Worm (Caenorhabditis elegans) whole organism, L1 larva: ENCODE measurements around the gene gtf-2H1.

Experiments
- C04F5.9 ChIP-seq: sonication (generic microtip); optimal IDR thresholded peaks from 2 replicates; lab custom pipeline; 2016; ENCODE audit warnings: missing genetic modification characterization, missing compliant biosample characterization
- C16A3.4 ChIP-seq: fragments of 150-350 bp; optimal IDR thresholded peaks from 2 replicates; lab custom pipeline; 2014; ENCODE audit warnings: missing biosample characterization, missing genetic modification characterization
- F16B12.6 ChIP-seq: fragments of 150-350 bp; optimal IDR thresholded peaks from 2 replicates; lab custom pipeline; 2014; ENCODE audit warnings: missing biosample characterization, missing genetic modification characterization
- alr-1 ChIP-seq: fragments of 200-800 bp; sonication (Bioruptor generic); optimal IDR thresholded peaks from 2 replicates; lab custom pipeline; 2018; ENCODE audit warnings: borderline replicate concordance, mild to moderate bottlenecking, missing genetic modification characterization, missing compliant biosample characterization
- aly-2 ChIP-seq: fragments of 150-350 bp; optimal IDR thresholded peaks from 2 replicates; lab custom pipeline; 2014; ENCODE audit warnings: missing biosample characterization, missing genetic modification characterization
- ama-1 ChIP-seq: fragments of 150-350 bp; optimal IDR thresholded peaks from 2 replicates; lab custom pipeline; 2014
- blmp-1 ChIP-seq: fragments of 150-350 bp; optimal IDR thresholded peaks from 2 replicates; lab custom pipeline; 2014; ENCODE audit warnings: missing biosample characterization, missing genetic modification characterization
- ceh-82 ChIP-seq, 3 experiments: fragments of 150-350 bp in 1 of 3; sonication (generic microtip) in 2 of 3; optimal IDR thresholded peaks; 2 replicates each; lab custom pipeline; 2014 to 2017; ENCODE audit warnings: missing biosample characterization in 3 of 3, missing genetic modification characterization in 3 of 3
- ceh-88 ChIP-seq: fragments of 200-800 bp; sonication (Bioruptor generic); IDR thresholded peaks from 2 replicates; pipeline ENCODE4 v1.3.6; 2022; ENCODE audit warnings: missing genetic modification characterization, missing compliant biosample characterization
- ces-1 ChIP-seq: fragments of 150-350 bp; optimal IDR thresholded peaks from 2 replicates; lab custom pipeline; 2014; ENCODE audit warnings: missing biosample characterization, missing genetic modification reagents, missing genetic modification characterization
- dpl-1 ChIP-seq, 3 experiments: fragments of 150-350 bp in 2 of 3; sonication (generic microtip) in 1 of 3; optimal IDR thresholded peaks; 2 replicates each; lab custom pipeline; 2014 to 2017; ENCODE audit warnings: missing biosample characterization in 3 of 3, missing genetic modification characterization in 3 of 3, missing genetic modification reagents in 3 of 3
- efl-3 ChIP-seq: fragments of 200-800 bp; sonication (Bioruptor generic); optimal IDR thresholded peaks from 2 replicates; lab custom pipeline; 2018; ENCODE audit warnings: mild to moderate bottlenecking, missing genetic modification characterization, missing compliant biosample characterization
- egl-13 ChIP-seq: sonication (generic microtip); optimal IDR thresholded peaks from 2 replicates; lab custom pipeline; 2016; ENCODE audit warnings: missing genotype, missing genetic modification reagents, missing genetic modification characterization, missing compliant biosample characterization
- egl-27 ChIP-seq, 2 experiments: fragments of 150-350 bp in 1 of 2; sonication (generic microtip); optimal IDR thresholded peaks; 3 replicates each; lab custom pipeline; 2017 to 2018; ENCODE audit warnings: missing biosample characterization in 2 of 2, missing genetic modification characterization in 2 of 2, missing genetic modification reagents in 2 of 2
- elt-2 ChIP-seq: sonication (generic microtip); optimal IDR thresholded peaks from 2 replicates; lab custom pipeline; 2016; ENCODE audit warnings: missing genetic modification characterization, mild to moderate bottlenecking, inconsistent platforms, missing compliant biosample characterization, missing genetic modification reagents
- fkh-4 ChIP-seq: sonication (generic microtip); optimal IDR thresholded peaks from 2 replicates; lab custom pipeline; 2016; ENCODE audit warnings: missing compliant biosample characterization, missing genetic modification characterization, borderline replicate concordance
- fos-1 ChIP-seq: fragments of 150-350 bp; optimal IDR thresholded peaks from 2 replicates; lab custom pipeline; 2014; ENCODE audit warnings: missing biosample characterization, missing genetic modification characterization
- hlh-4 ChIP-seq: sonication (generic microtip); optimal IDR thresholded peaks from 2 replicates; lab custom pipeline; 2016; ENCODE audit warnings: mild to moderate bottlenecking, missing genetic modification characterization, missing compliant biosample characterization
- hpl-2 ChIP-seq: fragments of 150-350 bp; optimal IDR thresholded peaks from 2 replicates; lab custom pipeline; 2014; ENCODE audit warnings: missing biosample characterization, missing genetic modification reagents, missing genetic modification characterization
- irx-1 ChIP-seq: sonication (generic microtip); optimal IDR thresholded peaks from 2 replicates; lab custom pipeline; 2016; ENCODE audit warnings: missing genetic modification characterization, missing compliant biosample characterization
- isw-1 ChIP-seq: fragments of 200-800 bp; sonication (Bioruptor generic); IDR thresholded peaks from 2 replicates; pipeline ENCODE4 v1.3.6; 2022; ENCODE audit warnings: missing genetic modification characterization, missing compliant biosample characterization
- lin-13 ChIP-seq: fragments of 150-350 bp; optimal IDR thresholded peaks from 2 replicates; lab custom pipeline; 2014; ENCODE audit warnings: missing biosample characterization, missing genetic modification reagents, missing genetic modification characterization
- lin-14 ChIP-seq: fragments of 200-800 bp; sonication (Bioruptor generic); optimal IDR thresholded peaks from 2 replicates; lab custom pipeline; 2018; ENCODE audit warnings: mild to moderate bottlenecking, missing genetic modification characterization, moderate library complexity, missing compliant biosample characterization
- lin-15B ChIP-seq: fragments of 150-350 bp; sonication (generic microtip); optimal IDR thresholded peaks from 3 replicates; lab custom pipeline; 2014; ENCODE audit warnings: missing biosample characterization, missing genetic modification characterization
- lin-39 ChIP-seq: fragments of 150-350 bp; optimal IDR thresholded peaks from 2 replicates; lab custom pipeline; 2014; ENCODE audit warnings: missing biosample characterization, missing genetic modification reagents, missing genetic modification characterization
- lsy-2 ChIP-seq, 2 experiments: fragments of 150-350 bp; optimal IDR thresholded peaks; 2 replicates each; lab custom pipeline; 2014; ENCODE audit warnings: missing biosample characterization in 2 of 2, missing genetic modification characterization in 2 of 2
- mdl-1 ChIP-seq, 2 experiments: fragments of 150-350 bp; optimal IDR thresholded peaks; 2 replicates each; lab custom pipeline; 2014 to 2017; ENCODE audit warnings: missing biosample characterization in 2 of 2, missing genetic modification characterization in 2 of 2, inconsistent platforms in 1 of 2
- mep-1 ChIP-seq: fragments of 150-350 bp; optimal IDR thresholded peaks from 2 replicates; lab custom pipeline; 2014; ENCODE audit warnings: missing biosample characterization, missing genetic modification characterization
- nhr-11 ChIP-seq: fragments of 150-350 bp; optimal IDR thresholded peaks from 2 replicates; lab custom pipeline; 2014; ENCODE audit warnings: missing biosample characterization, missing genetic modification characterization
- nhr-12 ChIP-seq: sonication (generic microtip); optimal IDR thresholded peaks from 2 replicates; lab custom pipeline; 2017; ENCODE audit warnings: missing biosample characterization, missing genetic modification characterization
- nhr-19 ChIP-seq: fragments of 200-800 bp; sonication (Bioruptor generic); conservative IDR thresholded peaks from 2 replicates; pipeline ENCODE4 v1.3.6; 2022; ENCODE audit warnings: missing genetic modification characterization, missing compliant biosample characterization
- nhr-20 ChIP-seq: sonication (generic microtip); optimal IDR thresholded peaks from 2 replicates; lab custom pipeline; 2016; ENCODE audit warnings: mild to moderate bottlenecking, missing genetic modification characterization, missing compliant biosample characterization
- nhr-71 ChIP-seq: sonication (generic microtip); optimal IDR thresholded peaks from 2 replicates; lab custom pipeline; 2016; ENCODE audit warnings: mild to moderate bottlenecking, missing genetic modification characterization, moderate library complexity, missing compliant biosample characterization
- nhr-77 ChIP-seq: fragments of 150-350 bp; optimal IDR thresholded peaks from 2 replicates; lab custom pipeline; 2014; ENCODE audit warnings: missing biosample characterization, missing genetic modification characterization
- nhr-85 ChIP-seq: sonication (generic microtip); peaks from one replicate; lab custom pipeline; 2016; ENCODE audit warnings: missing genetic modification characterization, inconsistent platforms, missing compliant biosample characterization
- nhr-90 ChIP-seq: sonication (generic microtip); optimal IDR thresholded peaks from 2 replicates; lab custom pipeline; 2016; ENCODE audit warnings: mild to moderate bottlenecking, missing genetic modification characterization, missing compliant biosample characterization; ENCODE audit not compliant: poor library complexity
- rnt-1 ChIP-seq: sonication (generic microtip); optimal IDR thresholded peaks from 2 replicates; lab custom pipeline; 2016; ENCODE audit warnings: mild to moderate bottlenecking, missing genetic modification characterization, moderate library complexity, missing compliant biosample characterization
- snpc-4 ChIP-seq: fragments of 150-350 bp; optimal IDR thresholded peaks from 2 replicates; lab custom pipeline; 2014; ENCODE audit warnings: missing biosample characterization, missing genetic modification characterization
- sptf-1 ChIP-seq: fragments of 150-350 bp; optimal IDR thresholded peaks from 2 replicates; lab custom pipeline; 2014; ENCODE audit warnings: missing biosample characterization, missing genetic modification characterization
- sup-37 ChIP-seq: fragments of 200-800 bp; sonication (Bioruptor generic); optimal IDR thresholded peaks from 2 replicates; lab custom pipeline; 2018; ENCODE audit warnings: mild to moderate bottlenecking, missing genetic modification characterization, missing compliant biosample characterization
- swsn-7 ChIP-seq: sonication (generic microtip); optimal IDR thresholded peaks from 2 replicates; lab custom pipeline; 2016; ENCODE audit warnings: missing genetic modification characterization, missing compliant biosample characterization
- tbx-2 ChIP-seq: sonication (generic microtip); optimal IDR thresholded peaks from 2 replicates; lab custom pipeline; 2016; ENCODE audit warnings: missing genetic modification characterization, missing compliant biosample characterization
- unc-30 ChIP-seq: sonication (generic microtip); optimal IDR thresholded peaks from 2 replicates; lab custom pipeline; 2017; ENCODE audit warnings: missing biosample characterization, missing genetic modification characterization
- unc-86 ChIP-seq: sonication (generic microtip); optimal IDR thresholded peaks from 2 replicates; lab custom pipeline; 2016; ENCODE audit warnings: missing genetic modification characterization, missing compliant biosample characterization
- xbp-1 ChIP-seq: sonication (generic microtip); optimal IDR thresholded peaks from 2 replicates; lab custom pipeline; 2016; ENCODE audit warnings: missing genetic modification characterization, missing compliant biosample characterization
- zip-4 ChIP-seq: fragments of 200-800 bp; sonication (Bioruptor generic); optimal IDR thresholded peaks from 2 replicates; lab custom pipeline; 2018; ENCODE audit warnings: mild to moderate bottlenecking, missing genetic modification characterization, moderate library complexity, missing compliant biosample characterization
- ztf-11 ChIP-seq, 2 experiments: sonication (generic microtip); optimal IDR thresholded peaks; 2 replicates each; lab custom pipeline; 2016 to 2017; ENCODE audit warnings: missing genetic modification characterization in 2 of 2, missing biosample characterization in 1 of 2, missing compliant biosample characterization in 1 of 2

gtf-2H1 gene

DNA sequence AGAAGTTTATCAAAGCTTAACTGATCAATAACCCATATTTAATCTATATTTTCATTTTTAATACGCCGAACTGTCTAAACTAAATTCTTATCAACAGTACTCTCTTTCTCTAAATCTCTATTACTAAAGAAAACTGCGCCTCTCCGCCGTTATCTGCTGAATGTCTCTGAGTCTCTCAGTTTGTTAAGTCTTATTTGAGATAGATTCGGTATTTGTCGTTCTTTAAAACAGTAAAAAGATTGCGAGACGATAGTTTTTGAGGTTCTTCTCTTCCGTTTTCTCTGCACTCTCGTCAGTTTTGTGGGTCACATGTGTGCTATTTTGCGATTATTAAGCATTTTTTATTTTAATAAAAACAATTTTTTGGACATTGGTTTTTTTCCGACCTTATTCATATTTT is 42.6 kb upstream of the gtf-2H1 start, which contains the start of gene sma-10 (continued):
- no peak for TF ChIP-seq lin-15B (tag; lab: Kevin White, UChicago)
- TF ChIP-seq lin-13 = no peak
- no peak for TF ChIP-seq egl-27 (tag; optimal IDR thresholded peaks at IDR 0.05; lab: Kevin White, UChicago)
- TF ChIP-seq irx-1 (tag; lab: Kevin White, UChicago) = no peak
- no peak for TF ChIP-seq F16B12.6 (tag; lab: Kevin White, UChicago)
- TF ChIP-seq dpl-1 (GFP tag; optimal IDR thresholded peaks at IDR 0.05; lab: Kevin White, UChicago) = peak in 2 of 3 experiments; percentile 7 to 21
- no peak for TF ChIP-seq efl-3
- peak; percentile 68 for TF ChIP-seq nhr-20 (tag; lab: Kevin White, UChicago)
- no peak for TF ChIP-seq egl-13 (tag; lab: Kevin White, UChicago)
- no peak for TF ChIP-seq isw-1 (GFP tag; lab: Robert Waterston, UW)
- no peak for TF ChIP-seq nhr-12 (tag; lab: Kevin White, UChicago)
- TF ChIP-seq sup-37 (GFP tag; lab: Kevin White, UChicago) = no peak
- TF ChIP-seq ces-1 (GFP tag; lab: Kevin White, UChicago) = no peak
- TF ChIP-seq swsn-7 (tag; lab: Kevin White, UChicago) = no peak
- TF ChIP-seq nhr-85 (tag; lab: Kevin White, UChicago) = peak; percentile 9
- peak; percentile 67 for TF ChIP-seq nhr-90 (tag; lab: Kevin White, UChicago)
- TF ChIP-seq sptf-1 (tag; lab: Kevin White, UChicago) = no peak
- no peak for TF ChIP-seq alr-1 (tag; lab: Kevin White, UChicago)
- TF ChIP-seq ama-1 (lab: Kevin White, UChicago) = no peak
- no peak for TF ChIP-seq C04F5.9 (tag; lab: Kevin White, UChicago)
- peak; percentile 24; the same call in 1 of the 2 replicates for TF ChIP-seq nhr-19 (GFP tag; lab: Robert Waterston, UW)
- TF ChIP-seq fkh-4 = no peak
- TF ChIP-seq xbp-1 (tag; lab: Kevin White, UChicago) = no peak
- peak in 1 of 2 experiments; percentile 62 for TF ChIP-seq lsy-2 (tag; optimal IDR thresholded peaks at IDR 0.05; lab: Kevin White, UChicago)
- no peak for TF ChIP-seq zip-4 (GFP tag; lab: Kevin White, UChicago)
- no peak for TF ChIP-seq ztf-11 (tag; optimal IDR thresholded peaks at IDR 0.05; lab: Kevin White, UChicago)
- TF ChIP-seq blmp-1 (tag; lab: Kevin White, UChicago) = peak; percentile 63
- no peak for TF ChIP-seq unc-30 (tag; lab: Kevin White, UChicago)
- no peak for TF ChIP-seq C16A3.4 (tag; lab: Kevin White, UChicago)
- TF ChIP-seq hlh-4 = no peak
- peak; percentile 1 for TF ChIP-seq tbx-2
- no peak for TF ChIP-seq ceh-82 (tag; optimal IDR thresholded peaks at IDR 0.05; lab: Kevin White, UChicago)
- TF ChIP-seq fos-1 = no peak
- TF ChIP-seq nhr-71 (tag; lab: Kevin White, UChicago) = peak; percentile 61
- peak; percentile 28 for TF ChIP-seq mep-1 (tag; lab: Kevin White, UChicago)
- peak in 1 of 2 experiments; percentile 56 for TF ChIP-seq mdl-1 (tag; optimal IDR thresholded peaks at IDR 0.05; lab: Kevin White, UChicago)
- TF ChIP-seq rnt-1 (tag; lab: Kevin White, UChicago) = no peak
- no peak for TF ChIP-seq snpc-4 (tag; lab: Kevin White, UChicago)
- TF ChIP-seq lin-14 (GFP tag; lab: Kevin White, UChicago) = peak; percentile 68
- peak; percentile 91 for TF ChIP-seq elt-2 (tag; lab: Kevin White, UChicago)
- no peak for TF ChIP-seq lin-39 (tag; lab: Kevin White, UChicago)
- no peak for TF ChIP-seq hpl-2 (GFP tag; lab: Kevin White, UChicago)
- TF ChIP-seq nhr-77 (tag; lab: Kevin White, UChicago) = peak; percentile 31
- TF ChIP-seq ceh-88 (GFP tag; lab: Robert Waterston, UW) = no peak
- no peak for TF ChIP-seq nhr-11
- no peak for TF ChIP-seq aly-2 (tag; lab: Kevin White, UChicago)
- no peak for TF ChIP-seq unc-86 (tag; lab: Kevin White, UChicago)
